Worm (Caenorhabditis elegans): ENCODE measurements around the gene hmg-1.1.

DNA sequence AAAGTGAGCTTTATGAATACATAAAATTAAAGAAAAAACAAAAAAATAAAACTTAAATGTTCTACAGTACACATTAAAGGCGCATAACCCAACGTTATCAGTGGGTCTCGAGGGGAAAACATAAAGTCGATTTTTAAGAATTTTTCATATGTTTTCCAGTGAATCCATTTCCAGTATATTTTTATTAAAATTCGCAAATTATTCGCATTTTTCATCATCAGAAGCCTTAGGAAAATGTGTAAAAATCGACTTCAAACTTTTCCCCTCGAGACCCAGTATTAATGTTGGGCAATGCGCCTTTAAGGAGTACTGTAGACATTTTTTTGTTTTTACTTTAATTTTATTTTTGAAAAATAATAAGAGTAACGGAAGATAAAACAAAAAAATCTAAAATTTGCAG lies 32.4 kb upstream of the hmg-1.1 start:
- TF ChIP-seq flt-1 (GFP tag; IDR thresholded peaks at IDR 0.05) (no peak), med-1 (GFP tag; optimal IDR thresholded peaks at IDR 0.05; ENCODE audit: insufficient read depth) (no peak), ztf-23 (GFP tag; IDR thresholded peaks at IDR 0.05) (no peak), klf-2 (GFP tag; conservative IDR thresholded peaks at IDR 0.05) (no peak), ztf-29 (GFP tag; IDR thresholded peaks at IDR 0.05) (no peak), ref-1 (GFP tag; conservative IDR thresholded peaks at IDR 0.05) (no peak), T22C8.4 (GFP tag; IDR thresholded peaks at IDR 0.05) (no peak), cog-1 (tag; optimal IDR thresholded peaks at IDR 0.05) (no peak), tab-1 (GFP tag; IDR thresholded peaks at IDR 0.05) (no peak)
